Worm (Caenorhabditis elegans) whole organism, young adult: ENCODE results near the gene C17B7.8.

Experiments used
- C17E4.6 ChIP-seq: fragments of 200-800 bp; sonication (Bioruptor generic); IDR thresholded peaks from 2 replicates; pipeline ENCODE4 v1.3.6; 2022; ENCODE audit warnings: missing genetic modification reagents, missing genetic modification characterization, missing compliant biosample characterization
- F10E7.11 ChIP-seq: sonication (generic microtip); optimal IDR thresholded peaks from 2 replicates; lab custom pipeline; 2017; ENCODE audit warnings: mild to moderate bottlenecking, missing genetic modification characterization, moderate library complexity, missing compliant biosample characterization
- F23B12.7 ChIP-seq: sonication (generic microtip); optimal IDR thresholded peaks from 2 replicates; lab custom pipeline; 2017; ENCODE audit warnings: missing genetic modification characterization, mild to moderate bottlenecking, missing compliant biosample characterization, antibody characterized with exemption, moderate library complexity; ENCODE audit not compliant: insufficient read depth
- F55B11.4 ChIP-seq: sonication (generic microtip); optimal IDR thresholded peaks from 2 replicates; lab custom pipeline; 2016; ENCODE audit warnings: missing compliant biosample characterization, missing genetic modification characterization, borderline replicate concordance; ENCODE audit not compliant: insufficient read depth
- F57A8.1 ChIP-seq: fragments of 200-800 bp; sonication (Bioruptor generic); optimal IDR thresholded peaks from 2 replicates; lab custom pipeline; 2018; ENCODE audit warnings: mild to moderate bottlenecking, missing genetic modification characterization, moderate library complexity, missing compliant biosample characterization
- T07F8.4 ChIP-seq: sonication (generic microtip); optimal IDR thresholded peaks from 2 replicates; lab custom pipeline; 2016; ENCODE audit warnings: mild to moderate bottlenecking, missing genetic modification characterization, moderate library complexity, missing compliant biosample characterization
- T26A5.8 ChIP-seq: sonication (generic microtip); optimal IDR thresholded peaks from 2 replicates; lab custom pipeline; 2016; ENCODE audit warnings: missing genetic modification characterization, missing compliant biosample characterization
- Y56A3A.18 ChIP-seq: fragments of 200-800 bp; sonication (Bioruptor generic); IDR thresholded peaks from 2 replicates; pipeline ENCODE4 v1.3.6; 2022; ENCODE audit warnings: missing genetic modification reagents, missing genetic modification characterization, missing compliant biosample characterization
- Y95B8A.8 ChIP-seq: fragments of 200-800 bp; sonication (Bioruptor generic); IDR thresholded peaks from 2 replicates; pipeline ENCODE4 v1.3.6; 2022; ENCODE audit warnings: missing genetic modification reagents, missing genetic modification characterization, missing compliant biosample characterization
- aptf-3 ChIP-seq: fragments of 200-800 bp; sonication (Bioruptor generic); IDR thresholded peaks from 2 replicates; pipeline ENCODE4 v1.3.6; 2022; ENCODE audit warnings: missing genetic modification characterization, missing compliant biosample characterization
- atf-7 ChIP-seq: sonication (generic microtip); optimal IDR thresholded peaks from 2 replicates; lab custom pipeline; 2017; ENCODE audit warnings: mild to moderate bottlenecking, missing genetic modification characterization, missing compliant biosample characterization
- attf-5 ChIP-seq: fragments of 200-800 bp; sonication (Bioruptor generic); optimal IDR thresholded peaks from 2 replicates; lab custom pipeline; 2018; ENCODE audit warnings: mild to moderate bottlenecking, missing genetic modification characterization, missing compliant biosample characterization
- bed-1 ChIP-seq: fragments of 200-800 bp; sonication (Bioruptor generic); IDR thresholded peaks from 2 replicates; pipeline ENCODE4 v1.3.6; 2022; ENCODE audit warnings: missing genetic modification reagents, missing genetic modification characterization, missing compliant biosample characterization
- cebp-1 ChIP-seq, 2 experiments: fragments of 200-800 bp in 1 of 2; sonication (Bioruptor generic) in 1 of 2; sonication (generic microtip) in 1 of 2; IDR thresholded peaks in 1 of 2; optimal IDR thresholded peaks in 1 of 2; 2 replicates each; pipeline versions ENCODE4 v1.3.6 to Lab custom; 2017 to 2022; ENCODE audit warnings: missing compliant biosample characterization in 2 of 2, missing genetic modification characterization in 2 of 2, mild to moderate bottlenecking in 1 of 2, missing genetic modification reagents in 1 of 2, moderate library complexity in 1 of 2
- ceh-100 ChIP-seq: fragments of 200-800 bp; sonication (Bioruptor generic); IDR thresholded peaks from 2 replicates; pipeline ENCODE4 v1.3.6; 2022; ENCODE audit warnings: missing genetic modification reagents, missing genetic modification characterization, missing compliant biosample characterization
- chd-7 ChIP-seq: sonication (generic microtip); optimal IDR thresholded peaks from 2 replicates; lab custom pipeline; 2016; ENCODE audit warnings: mild to moderate bottlenecking, missing genetic modification characterization, moderate library complexity, missing compliant biosample characterization
- hlh-26 ChIP-seq: fragments of 200-800 bp; sonication (Bioruptor generic); conservative IDR thresholded peaks from 2 replicates; pipeline ENCODE4 v1.3.6; 2022; ENCODE audit warnings: missing genetic modification reagents, missing genetic modification characterization, missing compliant biosample characterization
- hmg-20 ChIP-seq: fragments of 200-800 bp; sonication (Bioruptor generic); IDR thresholded peaks from 2 replicates; pipeline ENCODE4 v1.3.6; 2022; ENCODE audit warnings: missing genetic modification reagents, missing genetic modification characterization, missing compliant biosample characterization
- hrde-1 ChIP-seq: sonication (generic microtip); optimal IDR thresholded peaks from 2 replicates; lab custom pipeline; 2016; ENCODE audit warnings: missing genetic modification characterization, mild to moderate bottlenecking, missing compliant biosample characterization, moderate library complexity, missing genotype, missing genetic modification reagents, borderline replicate concordance
- lag-1 ChIP-seq: fragments of 200-800 bp; sonication (Bioruptor generic); IDR thresholded peaks from 2 replicates; pipeline ENCODE4 v1.3.6; 2022; ENCODE audit warnings: missing genetic modification reagents, missing genetic modification characterization, missing compliant biosample characterization
- lin-26 ChIP-seq: fragments of 200-800 bp; sonication (Bioruptor generic); IDR thresholded peaks from 2 replicates; pipeline ENCODE4 v1.3.6; 2022; ENCODE audit warnings: missing genetic modification reagents, missing genetic modification characterization, missing compliant biosample characterization
- lin-54 ChIP-seq: fragments of 200-800 bp; sonication (Bioruptor generic); optimal IDR thresholded peaks from 2 replicates; lab custom pipeline; 2018; ENCODE audit warnings: mild to moderate bottlenecking, missing genetic modification characterization, missing compliant biosample characterization
- madf-3 ChIP-seq: fragments of 200-800 bp; sonication (Bioruptor generic); IDR thresholded peaks from 2 replicates; pipeline ENCODE4 v1.3.6; 2022; ENCODE audit warnings: missing genetic modification reagents, missing genetic modification characterization, missing compliant biosample characterization
- madf-6 ChIP-seq: fragments of 200-800 bp; sonication (Bioruptor generic); IDR thresholded peaks from 2 replicates; pipeline ENCODE4 v1.3.6; 2022; ENCODE audit warnings: missing genetic modification reagents, missing genetic modification characterization, missing compliant biosample characterization
- nfyb-1 ChIP-seq: fragments of 200-800 bp; sonication (Bioruptor generic); IDR thresholded peaks from 2 replicates; pipeline ENCODE4 v1.3.6; 2022; ENCODE audit warnings: missing genetic modification reagents, missing genetic modification characterization, missing compliant biosample characterization
- nhr-179 ChIP-seq: sonication (generic microtip); optimal IDR thresholded peaks from 2 replicates; lab custom pipeline; 2016; ENCODE audit warnings: mild to moderate bottlenecking, missing genetic modification characterization, missing compliant biosample characterization
- pha-4 ChIP-seq: fragments of 150-350 bp; sonication (generic microtip); optimal IDR thresholded peaks from 2 replicates; lab custom pipeline; 2014; ENCODE audit warnings: missing biosample characterization, missing genetic modification reagents, missing genetic modification characterization
- snpc-3.4 ChIP-seq: sonication (generic microtip); optimal IDR thresholded peaks from 2 replicates; lab custom pipeline; 2017; ENCODE audit warnings: missing genetic modification characterization, mild to moderate bottlenecking, missing compliant biosample characterization, antibody characterized with exemption, moderate library complexity, missing genotype, missing genetic modification reagents
- snpc-4 ChIP-seq, 5 experiments: fragments of 150-350 bp in 1 of 5; sonication (generic microtip) in 4 of 5; optimal IDR thresholded peaks; 2 replicates each; lab custom pipeline; 2014 to 2018; ENCODE audit warnings: missing genetic modification characterization in 5 of 5, missing biosample characterization in 3 of 5, antibody characterized with exemption in 2 of 5, mild to moderate bottlenecking in 2 of 5, missing compliant biosample characterization in 2 of 5, missing genotype in 2 of 5, moderate library complexity in 2 of 5, missing genetic modification reagents in 1 of 5
- somi-1 ChIP-seq: fragments of 200-800 bp; sonication (Bioruptor generic); optimal IDR thresholded peaks from 2 replicates; lab custom pipeline; 2018; ENCODE audit warnings: mild to moderate bottlenecking, missing genetic modification characterization, missing compliant biosample characterization
- sptf-2 ChIP-seq: fragments of 200-800 bp; sonication (Bioruptor generic); optimal IDR thresholded peaks from 2 replicates; lab custom pipeline; 2018; ENCODE audit warnings: mild to moderate bottlenecking, missing genetic modification characterization, missing compliant biosample characterization
- unc-62 ChIP-seq: fragments of 150-350 bp; optimal IDR thresholded peaks from 2 replicates; lab custom pipeline; 2014; ENCODE audit warnings: missing biosample characterization, missing genetic modification reagents, missing genetic modification characterization
- xnd-1 ChIP-seq: sonication (generic microtip); optimal IDR thresholded peaks from 2 replicates; lab custom pipeline; 2016; ENCODE audit warnings: missing genotype, missing genetic modification reagents, missing genetic modification characterization, missing compliant biosample characterization
- ztf-25 ChIP-seq: fragments of 200-800 bp; sonication (Bioruptor generic); IDR thresholded peaks from 2 replicates; pipeline ENCODE4 v1.3.6; 2022; ENCODE audit warnings: missing genetic modification reagents, missing genetic modification characterization, missing compliant biosample characterization
- ztf-26 ChIP-seq: sonication (generic microtip); optimal IDR thresholded peaks from 2 replicates; lab custom pipeline; 2017; ENCODE audit warnings: missing genetic modification characterization, missing compliant biosample characterization
- ztf-3 ChIP-seq: fragments of 200-800 bp; sonication (Bioruptor generic); optimal IDR thresholded peaks from 2 replicates; lab custom pipeline; 2018; ENCODE audit warnings: mild to moderate bottlenecking, missing genetic modification characterization, missing compliant biosample characterization

C17B7.8 gene

ce11 chrV:3349877-3350276 lies 25.8 kb upstream of the C17B7.8 start, which contains the start of gene C17B7.15:
Gene C17B7.15 (plus strand): TSS chrV:3350177.
- no peak for TF ChIP-seq ceh-100 (GFP tag; lab: Robert Waterston, UW)
- no peak for TF ChIP-seq chd-7 (tag; lab: Kevin White, UChicago)
- TF ChIP-seq hlh-26 (GFP tag; lab: Robert Waterston, UW): no peak
- no peak for TF ChIP-seq T07F8.4 (tag; lab: Kevin White, UChicago)
- TF ChIP-seq nfyb-1 (GFP tag; lab: Robert Waterston, UW): no peak
- no peak for TF ChIP-seq madf-3 (GFP tag; lab: Robert Waterston, UW)
- no peak for TF ChIP-seq madf-6 (GFP tag; lab: Robert Waterston, UW)
- no peak for TF ChIP-seq somi-1 (GFP tag; lab: Kevin White, UChicago)
- no peak for TF ChIP-seq bed-1 (GFP tag; lab: Robert Waterston, UW)
- no peak for TF ChIP-seq sptf-2 (GFP tag; lab: Kevin White, UChicago)

- TF ChIP-seq snpc-4 (GFP tag; optimal IDR thresholded peaks at IDR 0.05; lab: Kevin White, UChicago) (no peak), snpc-4 (tag; optimal IDR thresholded peaks at IDR 0.05; lab: Kevin White, UChicago) (no peak), ztf-3 (GFP tag; lab: Kevin White, UChicago) (no peak), lag-1 (GFP tag; lab: Robert Waterston, UW) (no peak), aptf-3 (GFP tag; lab: Robert Waterston, UW) (no peak), pha-4 (tag; lab: Kevin White, UChicago) (no peak), nhr-179 (no peak), sptf-2 (GFP tag; lab: Kevin White, UChicago) (no peak), F23B12.7 (no peak)
These were observed 23.4 kb upstream of the C17B7.8 start for ce11 chrV:3347486-3347885.

- TF ChIP-seq hrde-1 (tag; lab: Kevin White, UChicago) (no peak), F10E7.11 (no peak), Y95B8A.8 (GFP tag; lab: Robert Waterston, UW) (no peak), nfyb-1 (GFP tag; lab: Robert Waterston, UW) (0 out of 2 replicates have a peak, but pooled peaks have one; percentile 45), sptf-2 (GFP tag; lab: Kevin White, UChicago) (no peak), cebp-1 (GFP tag; IDR thresholded peaks at IDR 0.05; lab: Robert Waterston, UW) (no peak), cebp-1 (tag; optimal IDR thresholded peaks at IDR 0.05; lab: Kevin White, UChicago) (no peak)
These were observed 22.4 kb upstream of the C17B7.8 start, which contains the start of gene fbxa-65 for ce11 chrV:3346434-3347019. Gene fbxa-65 (minus strand): TSS chrV:3346484.

ce11 chrV:3344001-3344400 lies 19.9 kb upstream of the C17B7.8 start:
- TF ChIP-seq ztf-26 (tag; lab: Kevin White, UChicago) (no peak), unc-62 (GFP tag; lab: Kevin White, UChicago) (no peak), sptf-2 (GFP tag; lab: Kevin White, UChicago) (no peak), ztf-25 (GFP tag; lab: Robert Waterston, UW) (no peak), T26A5.8 (tag; lab: Kevin White, UChicago) (no peak), snpc-3.4 (no peak), attf-5 (GFP tag; lab: Kevin White, UChicago) (no peak), F57A8.1 (no peak), Y56A3A.18 (no peak), atf-7 (tag; lab: Kevin White, UChicago) (no peak), lin-26 (GFP tag; lab: Robert Waterston, UW) (no peak), F10E7.11 (no peak), F55B11.4 (tag; lab: Kevin White, UChicago) (no peak), lin-54 (no peak), C17E4.6 (no peak), hmg-20 (no peak), xnd-1 (tag; lab: Kevin White, UChicago) (no peak), hlh-26 (GFP tag; lab: Robert Waterston, UW) (no peak)
- TF ChIP-seq, all 124 proteins: peak for 0
